Fruit fly (Drosophila melanogaster) whole organism, embryonic: Measurements from ENCODE around the gene CG4497.

Experiments
- Atf-2 ChIP-seq: fragments of 200-800 bp; sonication (Bioruptor generic); optimal IDR thresholded peaks from 2 replicates; lab custom pipeline; 2016; ENCODE audit warnings: missing biosample characterization, missing genetic modification characterization
- Atf6 ChIP-seq: fragments of 200-800 bp; sonication (Bioruptor generic); IDR thresholded peaks from 2 replicates; pipeline ENCODE4 v1.3.6; 2022; ENCODE audit warnings: missing biosample characterization, missing genetic modification characterization
- Awh ChIP-seq: fragments of 200-800 bp; sonication (Bioruptor generic); IDR thresholded peaks from 2 replicates; pipeline ENCODE4, ENCODE4 v1.3.6; 2022; ENCODE audit warnings: missing biosample characterization, missing genetic modification characterization
- C15 ChIP-seq: fragments of 200-800 bp; sonication (Bioruptor generic); IDR thresholded peaks from 3 replicates; pipeline ENCODE4 v1.3.6; 2022; ENCODE audit warnings: missing biosample characterization, missing genetic modification characterization
- CG10366 ChIP-seq: fragments of 200-800 bp; sonication (Bioruptor generic); IDR thresholded peaks from 2 replicates; pipeline ENCODE4 v1.3.6; 2022; ENCODE audit warnings: missing biosample characterization, missing genetic modification characterization
- CG12071 ChIP-seq: fragments of 200-800 bp; sonication (Bioruptor generic); optimal IDR thresholded peaks from 3 replicates; lab custom pipeline; 2018; ENCODE audit warnings: missing biosample characterization, mild to moderate bottlenecking, missing genetic modification characterization
- CG12219 ChIP-seq: fragments of 200-800 bp; sonication (Bioruptor generic); optimal IDR thresholded peaks from 3 replicates; lab custom pipeline; 2018; ENCODE audit warnings: missing biosample characterization, mild to moderate bottlenecking, missing genetic modification characterization
- CG12942 ChIP-seq: fragments of 200-800 bp; sonication (Bioruptor generic); optimal IDR thresholded peaks from 3 replicates; lab custom pipeline; 2016; ENCODE audit warnings: missing biosample characterization, missing genetic modification characterization
- CG15601 ChIP-seq: fragments of 200-800 bp; sonication (Bioruptor generic); optimal IDR thresholded peaks from 3 replicates; lab custom pipeline; 2019; ENCODE audit warnings: missing biosample characterization, mild to moderate bottlenecking, missing genetic modification characterization, moderate library complexity
- CG3065 ChIP-seq: fragments of 200-800 bp; sonication (Bioruptor generic); optimal IDR thresholded peaks from 2 replicates; lab custom pipeline; 2016; ENCODE audit warnings: missing biosample characterization, missing genetic modification characterization
- CG31224 ChIP-seq: fragments of 200-800 bp; sonication (Bioruptor generic); IDR thresholded peaks from 2 replicates; pipeline ENCODE4 v1.3.6; 2022; ENCODE audit warnings: missing biosample characterization, missing genetic modification characterization
- CG32532 ChIP-seq: fragments of 200-800 bp; sonication (Bioruptor generic); IDR thresholded peaks from 2 replicates; pipeline ENCODE4 v1.3.6; 2022; ENCODE audit warnings: missing biosample characterization, missing genetic modification characterization
- CG3847 ChIP-seq: fragments of 200-800 bp; sonication (Bioruptor generic); IDR thresholded peaks from 2 replicates; pipeline ENCODE4 v1.3.6; 2022; ENCODE audit warnings: missing biosample characterization, missing genetic modification characterization
- CG4360 ChIP-seq: fragments of 200-800 bp; sonication (Bioruptor generic); IDR thresholded peaks from 2 replicates; pipeline ENCODE4 v1.3.6; 2022; ENCODE audit warnings: missing biosample characterization, missing genetic modification characterization
- CG6254 ChIP-seq: fragments of 200-800 bp; sonication (Bioruptor generic); optimal IDR thresholded peaks from 3 replicates; lab custom pipeline; 2017; ENCODE audit warnings: mild to moderate bottlenecking, missing biosample characterization, missing genetic modification reagents, missing genetic modification characterization
- CG6683 ChIP-seq: fragments of 200-800 bp; sonication (Bioruptor generic); optimal IDR thresholded peaks from 2 replicates; lab custom pipeline; 2017; ENCODE audit warnings: missing biosample characterization, mild to moderate bottlenecking, missing genetic modification characterization, missing genetic modification reagents
- CG7786 ChIP-seq: fragments of 200-800 bp; sonication (Bioruptor generic); optimal IDR thresholded peaks from 2 replicates; lab custom pipeline; 2016; ENCODE audit warnings: missing biosample characterization, missing genetic modification characterization
- CG7839 ChIP-seq: fragments of 200-800 bp; sonication (Bioruptor generic); optimal IDR thresholded peaks from 3 replicates; lab custom pipeline; 2018; ENCODE audit warnings: missing biosample characterization, mild to moderate bottlenecking, missing genetic modification characterization, moderate library complexity
- CG9817 ChIP-seq: fragments of 200-800 bp; sonication (Bioruptor generic); optimal IDR thresholded peaks from 2 replicates; lab custom pipeline; 2018; ENCODE audit warnings: missing biosample characterization, mild to moderate bottlenecking, missing genetic modification characterization, moderate library complexity
- Chrac-16 ChIP-seq: fragments of 200-800 bp; sonication (Bioruptor generic); optimal IDR thresholded peaks from 3 replicates; lab custom pipeline; 2016; ENCODE audit warnings: missing biosample characterization, missing genetic modification characterization
- Dp ChIP-seq: fragments of 200-800 bp; sonication (Bioruptor generic); optimal IDR thresholded peaks from 2 replicates; lab custom pipeline; 2018; ENCODE audit warnings: missing biosample characterization, mild to moderate bottlenecking, missing genetic modification characterization, moderate library complexity
- GATAe ChIP-seq: fragments of 200-800 bp; sonication (Bioruptor generic); conservative IDR thresholded peaks from 2 replicates; pipeline ENCODE4 v1.3.6; 2022; ENCODE audit warnings: missing biosample characterization, missing genetic modification characterization
- H2.0 ChIP-seq: fragments of 200-800 bp; sonication (Bioruptor generic); IDR thresholded peaks from 2 replicates; pipeline ENCODE4 v1.3.6; 2022; ENCODE audit warnings: missing biosample characterization, missing genetic modification characterization
- Hey ChIP-seq: fragments of 200-800 bp; sonication (Bioruptor generic); optimal IDR thresholded peaks from 3 replicates; lab custom pipeline; 2018; ENCODE audit warnings: missing biosample characterization, mild to moderate bottlenecking, missing genetic modification characterization
- Hmx ChIP-seq: fragments of 200-800 bp; sonication (Bioruptor generic); optimal IDR thresholded peaks from 2 replicates; lab custom pipeline; 2016; ENCODE audit warnings: missing biosample characterization, missing genetic modification characterization
- NFAT ChIP-seq: fragments of 200-800 bp; sonication (Bioruptor generic); IDR thresholded peaks from 2 replicates; pipeline ENCODE4 v1.3.6; 2022; ENCODE audit warnings: missing biosample characterization, missing genetic modification characterization
- Nf-YA ChIP-seq: fragments of 200-800 bp; sonication (Bioruptor generic); IDR thresholded peaks from 2 replicates; pipeline ENCODE4 v1.3.6; 2022; ENCODE audit warnings: missing biosample characterization, missing genetic modification characterization
- Oli ChIP-seq: fragments of 200-800 bp; sonication (Bioruptor generic); optimal IDR thresholded peaks from 2 replicates; lab custom pipeline; 2018; ENCODE audit warnings: missing biosample characterization, mild to moderate bottlenecking, missing genetic modification characterization, moderate library complexity
- Sry-δ ChIP-seq: fragments of 200-800 bp; sonication (Bioruptor generic); optimal IDR thresholded peaks from 2 replicates; lab custom pipeline; 2016; ENCODE audit warnings: missing biosample characterization, missing genetic modification characterization
- TFAM ChIP-seq: fragments of 200-800 bp; sonication (Bioruptor generic); optimal IDR thresholded peaks from 2 replicates; lab custom pipeline; 2017; ENCODE audit warnings: missing biosample characterization, missing genetic modification characterization, inconsistent platforms
- Xrp1 ChIP-seq: fragments of 200-800 bp; sonication (Bioruptor generic); IDR thresholded peaks from 2 replicates; pipeline ENCODE4 v1.3.6; 2022; ENCODE audit warnings: missing biosample characterization, missing genetic modification characterization
- al ChIP-seq: fragments of 200-800 bp; sonication (Bioruptor generic); IDR thresholded peaks from 2 replicates; pipeline ENCODE4 v1.3.6; 2022; ENCODE audit warnings: missing biosample characterization, missing genetic modification characterization
- amos ChIP-seq: fragments of 200-800 bp; sonication (Bioruptor generic); IDR thresholded peaks from 2 replicates; pipeline ENCODE4 v1.3.6; 2022; ENCODE audit warnings: missing biosample characterization, missing genetic modification characterization; ENCODE audit not compliant: partially characterized antibody
- cg ChIP-seq: fragments of 200-800 bp; sonication (Bioruptor generic); optimal IDR thresholded peaks from 3 replicates; lab custom pipeline; 2019; ENCODE audit warnings: missing biosample characterization, mild to moderate bottlenecking, missing genetic modification characterization, moderate library complexity
- chinmo ChIP-seq: fragments of 200-800 bp; sonication (Bioruptor generic); IDR thresholded peaks from 4 replicates; pipeline ENCODE4 v1.3.6; 2022; ENCODE audit warnings: missing biosample characterization, missing genetic modification characterization; ENCODE audit not compliant: partially characterized antibody
- crp ChIP-seq, 2 experiments: fragments of 200-800 bp; sonication (Bioruptor generic); optimal IDR thresholded peaks; 2 replicates in 1 of 2; 3 replicates in 1 of 2; lab custom pipeline; 2017; ENCODE audit warnings: missing biosample characterization in 2 of 2, missing genetic modification characterization in 2 of 2, mild to moderate bottlenecking in 1 of 2, moderate library complexity in 1 of 2
- dan ChIP-seq: fragments of 200-800 bp; sonication (Bioruptor generic); IDR thresholded peaks from 2 replicates; pipeline ENCODE4 v1.3.6; 2022; ENCODE audit warnings: missing biosample characterization, missing genetic modification characterization
- gce ChIP-seq: fragments of 200-800 bp; sonication (Bioruptor generic); IDR thresholded peaks from 3 replicates; pipeline ENCODE4 v1.3.6; 2022; ENCODE audit warnings: missing biosample characterization, missing genetic modification characterization
- gcm ChIP-seq: fragments of 200-800 bp; sonication (Bioruptor generic); optimal IDR thresholded peaks from 2 replicates; lab custom pipeline; 2019; ENCODE audit warnings: missing biosample characterization, mild to moderate bottlenecking, missing genetic modification characterization, moderate library complexity
- h ChIP-seq: fragments of >200 bp; optimal IDR thresholded peaks from 2 replicates; lab custom pipeline; 2017
- jumu ChIP-seq: fragments of 200-800 bp; sonication (Bioruptor generic); optimal IDR thresholded peaks from 3 replicates; lab custom pipeline; 2016; ENCODE audit warnings: missing biosample characterization, missing genetic modification characterization
- kah ChIP-seq: fragments of 200-800 bp; sonication (Bioruptor generic); optimal IDR thresholded peaks from 2 replicates; lab custom pipeline; 2018; ENCODE audit warnings: missing biosample characterization, mild to moderate bottlenecking, missing genetic modification characterization
- kni ChIP-seq: fragments of 200-800 bp; sonication (Bioruptor generic); optimal IDR thresholded peaks from 3 replicates; lab custom pipeline; 2017; ENCODE audit warnings: mild to moderate bottlenecking, missing biosample characterization, missing genetic modification reagents, missing genetic modification characterization
- pfk ChIP-seq: fragments of 200-800 bp; sonication (Bioruptor generic); optimal IDR thresholded peaks from 2 replicates; lab custom pipeline; 2018; ENCODE audit warnings: missing biosample characterization, mild to moderate bottlenecking, missing genetic modification characterization, moderate library complexity
- pho ChIP-seq: fragments of 200-800 bp; sonication (Bioruptor generic); optimal IDR thresholded peaks from 2 replicates; lab custom pipeline; 2016; ENCODE audit warnings: missing biosample characterization, missing genetic modification characterization
- rib ChIP-seq: fragments of 200-800 bp; sonication (Bioruptor generic); IDR thresholded peaks from 2 replicates; pipeline ENCODE4 v1.3.6; 2022; ENCODE audit warnings: missing biosample characterization, missing genetic modification characterization
- slp2 ChIP-seq: fragments of 200-800 bp; sonication (Bioruptor generic); optimal IDR thresholded peaks from 2 replicates; lab custom pipeline; 2016; ENCODE audit warnings: missing biosample characterization, missing genetic modification characterization
- toy ChIP-seq: fragments of 200-800 bp; sonication (Bioruptor generic); IDR thresholded peaks from 2 replicates; pipeline ENCODE4 v1.3.6; 2022; ENCODE audit warnings: missing biosample characterization, missing genetic modification characterization
- tup ChIP-seq: fragments of 200-800 bp; sonication (Bioruptor generic); optimal IDR thresholded peaks from 2 replicates; lab custom pipeline; 2016; ENCODE audit warnings: missing biosample characterization, mild to moderate bottlenecking, missing genetic modification characterization, moderate library complexity
- tx ChIP-seq: fragments of 200-800 bp; sonication (Bioruptor generic); optimal IDR thresholded peaks from 2 replicates; lab custom pipeline; 2016; ENCODE audit warnings: missing biosample characterization, missing genetic modification characterization

Gene CG4497

DNA sequence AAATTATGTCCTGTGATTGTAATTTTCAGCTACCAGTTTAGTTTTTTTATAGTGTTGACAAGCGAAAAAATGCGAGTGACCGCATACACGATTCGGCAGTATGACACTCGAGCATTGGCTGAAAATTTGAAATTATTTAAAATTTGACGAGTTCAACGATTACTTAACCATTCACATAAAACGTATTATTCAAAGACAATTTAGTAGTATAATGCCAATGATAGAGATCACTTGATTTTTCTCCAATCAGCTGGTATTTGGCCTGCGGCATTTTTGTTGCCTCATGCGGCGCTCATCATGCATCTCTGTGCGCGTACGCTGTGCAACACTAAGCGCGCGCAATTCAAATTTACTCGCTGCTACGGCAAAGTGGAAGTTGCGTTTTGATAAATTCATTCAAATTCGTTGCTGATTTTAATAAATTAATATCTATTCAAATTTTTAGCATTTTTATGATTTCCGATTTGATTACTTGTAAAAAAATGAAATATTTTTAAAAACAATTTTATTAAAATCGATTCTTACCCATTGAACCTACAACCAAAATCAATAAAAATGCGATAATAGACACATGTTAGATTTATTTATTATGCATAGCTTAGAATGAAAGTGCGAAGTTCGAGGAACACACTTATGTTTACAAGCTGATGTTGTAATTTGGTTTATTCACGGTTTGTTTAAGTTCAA, at the start of gene CG4497 (continued):
- no peak for TF ChIP-seq cg (GFP tag; lab: Kevin White, UChicago)
- peak; percentile 83 for TF ChIP-seq CG31224 (GFP tag; lab: Robert Waterston, UW)
- peak; percentile 94 for TF ChIP-seq Chrac-16
- peak; percentile 91 for TF ChIP-seq CG32532
- peak; percentile 83 for TF ChIP-seq tup
- TF ChIP-seq Hey (tag; lab: Kevin White, UChicago), result peak; percentile 41
- peak; percentile 76 for TF ChIP-seq toy (GFP tag; lab: Robert Waterston, UW)
- TF ChIP-seq CG7839 (tag; lab: Kevin White, UChicago), result peak; percentile 87
- peak; percentile 95 for TF ChIP-seq Atf6
- TF ChIP-seq CG12219 (GFP tag; lab: Kevin White, UChicago), result peak; percentile 48
- TF ChIP-seq gcm (GFP tag; lab: Kevin White, UChicago), result peak; percentile 62
- TF ChIP-seq Sry-δ (GFP tag; lab: Kevin White, UChicago), result peak; percentile 75
- peak; percentile 16 for TF ChIP-seq kah (GFP tag; lab: Kevin White, UChicago)
- TF ChIP-seq Awh, result peak; percentile 78; the same call in 1 of the 2 replicates
- peak; percentile 94 for TF ChIP-seq slp2 (GFP tag; lab: Kevin White, UChicago)
- TF ChIP-seq CG3065 (GFP tag; lab: Kevin White, UChicago), result peak; percentile 72
- TF ChIP-seq Xrp1, result peak; percentile 96
- peak; percentile 95 for TF ChIP-seq jumu
- TF ChIP-seq GATAe, result peak; percentile 71; the same call in 1 of the 2 replicates
- TF ChIP-seq h (lab: Kevin White, UChicago), result no peak
- TF ChIP-seq CG3847 (GFP tag; lab: Robert Waterston, UW), result peak; percentile 99
- TF ChIP-seq pfk (GFP tag; lab: Kevin White, UChicago), result no peak
- TF ChIP-seq TFAM (GFP tag; lab: Kevin White, UChicago), result no peak
- peak; percentile 94 for TF ChIP-seq CG12942 (GFP tag; lab: Kevin White, UChicago)
- TF ChIP-seq Dp (GFP tag; lab: Kevin White, UChicago), result peak; percentile 90
- TF ChIP-seq CG12071, result peak; percentile 29
- peak; percentile 95 for TF ChIP-seq H2.0 (GFP tag; lab: Robert Waterston, UW)
- TF ChIP-seq amos, result peak; percentile 67
- peak; percentile 81 for TF ChIP-seq Hmx (GFP tag; lab: Kevin White, UChicago)
- peak; percentile 95 for TF ChIP-seq tx (GFP tag; lab: Kevin White, UChicago)
- peak; percentile 59 for TF ChIP-seq CG6683 (GFP tag; lab: Kevin White, UChicago)
- peak; percentile 86 for TF ChIP-seq CG15601
- peak; percentile 94 for TF ChIP-seq NFAT (GFP tag; lab: Robert Waterston, UW)
- peak; percentile 36; the same call in 1 of the 2 replicates for TF ChIP-seq CG4360 (GFP tag; lab: Robert Waterston, UW)
- peak; percentile 87 for TF ChIP-seq dan (GFP tag; lab: Robert Waterston, UW)
- TF ChIP-seq crp (GFP tag; optimal IDR thresholded peaks at IDR 0.05; lab: Kevin White, UChicago), result peak; percentile 7 to 83
- no peak for TF ChIP-seq chinmo (GFP tag; lab: Robert Waterston, UW)
- peak; percentile 63; the same call in 2 of the 3 replicates for TF ChIP-seq C15 (GFP tag; lab: Robert Waterston, UW)
- peak; percentile 94 for TF ChIP-seq Atf-2 (GFP tag; lab: Kevin White, UChicago)
- TF ChIP-seq CG7786 (GFP tag; lab: Kevin White, UChicago), result peak; percentile 97
- TF ChIP-seq rib (GFP tag; lab: Robert Waterston, UW), result peak; percentile 89
- no peak for TF ChIP-seq CG6254
- TF ChIP-seq kni (GFP tag; lab: Kevin White, UChicago), result peak; percentile 69
- TF ChIP-seq CG10366 (GFP tag; lab: Robert Waterston, UW), result peak; percentile 94
- TF ChIP-seq al, result peak; percentile 89
- TF ChIP-seq gce (GFP tag; lab: Robert Waterston, UW), result peak; percentile 75; the same call in 2 of the 3 replicates
- peak; percentile 95 for TF ChIP-seq CG9817 (tag; lab: Kevin White, UChicago)
- peak; percentile 97 for TF ChIP-seq pho
- peak; percentile 84 for TF ChIP-seq Oli
- TF ChIP-seq Nf-YA (GFP tag; lab: Robert Waterston, UW), result peak; percentile 75; the same call in 1 of the 2 replicates
